Worm (Caenorhabditis elegans) whole organism, young adult: ENCODE measurements around the gene clec-193.
A peak's percentile ranks its signal among the peaks of the same experiment; 100 is the strongest.

ENCODE experiments used
- B0336.3 ChIP-seq: fragments of 200-800 bp; sonication (Bioruptor generic); IDR thresholded peaks from 2 replicates; pipeline ENCODE4 v1.3.6; 2022; ENCODE audit warnings: missing genetic modification characterization, missing compliant biosample characterization
- C06A6.2 ChIP-seq: fragments of 200-800 bp; sonication (Bioruptor generic); conservative IDR thresholded peaks from 2 replicates; pipeline ENCODE4 v1.3.6; 2022; ENCODE audit warnings: missing genetic modification characterization, missing compliant biosample characterization
- D2030.7 ChIP-seq: fragments of 200-800 bp; sonication (Bioruptor generic); IDR thresholded peaks from 2 replicates; pipeline ENCODE4 v1.3.6; 2022; ENCODE audit warnings: missing genetic modification reagents, missing genetic modification characterization, missing compliant biosample characterization
- F49E8.2 ChIP-seq: sonication (generic microtip); optimal IDR thresholded peaks from 3 replicates; lab custom pipeline; 2017; ENCODE audit warnings: missing genetic modification characterization, mild to moderate bottlenecking, missing compliant biosample characterization, antibody characterized with exemption, moderate library complexity; ENCODE audit not compliant: insufficient read depth
- F52B5.7 ChIP-seq: sonication (generic microtip); optimal IDR thresholded peaks from 2 replicates; lab custom pipeline; 2016; ENCODE audit warnings: mild to moderate bottlenecking, missing genetic modification characterization, missing compliant biosample characterization
- K11D2.4 ChIP-seq: fragments of 200-800 bp; sonication (Bioruptor generic); IDR thresholded peaks from 2 replicates; pipeline ENCODE4 v1.3.6; 2022; ENCODE audit warnings: missing genetic modification reagents, missing genetic modification characterization, missing compliant biosample characterization
- T07F8.4 ChIP-seq: sonication (generic microtip); optimal IDR thresholded peaks from 2 replicates; lab custom pipeline; 2016; ENCODE audit warnings: mild to moderate bottlenecking, missing genetic modification characterization, moderate library complexity, missing compliant biosample characterization
- T26A5.8 ChIP-seq: sonication (generic microtip); optimal IDR thresholded peaks from 2 replicates; lab custom pipeline; 2016; ENCODE audit warnings: missing genetic modification characterization, missing compliant biosample characterization
- Y56A3A.18 ChIP-seq: fragments of 200-800 bp; sonication (Bioruptor generic); IDR thresholded peaks from 2 replicates; pipeline ENCODE4 v1.3.6; 2022; ENCODE audit warnings: missing genetic modification reagents, missing genetic modification characterization, missing compliant biosample characterization
- ZK185.1 ChIP-seq: sonication (generic microtip); optimal IDR thresholded peaks from 2 replicates; lab custom pipeline; 2016; ENCODE audit warnings: mild to moderate bottlenecking, missing genetic modification characterization, missing compliant biosample characterization; ENCODE audit not compliant: poor library complexity, severe bottlenecking
- akir-1 ChIP-seq: fragments of 200-800 bp; sonication (Bioruptor generic); optimal IDR thresholded peaks from 2 replicates; lab custom pipeline; 2018; ENCODE audit warnings: mild to moderate bottlenecking, missing genetic modification characterization, moderate library complexity, missing compliant biosample characterization
- atf-7 ChIP-seq: sonication (generic microtip); optimal IDR thresholded peaks from 2 replicates; lab custom pipeline; 2017; ENCODE audit warnings: mild to moderate bottlenecking, missing genetic modification characterization, missing compliant biosample characterization
- athp-1 ChIP-seq: sonication (generic microtip); optimal IDR thresholded peaks from 2 replicates; lab custom pipeline; 2017; ENCODE audit warnings: mild to moderate bottlenecking, missing genetic modification characterization, missing compliant biosample characterization
- attf-3 ChIP-seq: fragments of 200-800 bp; sonication (Bioruptor generic); conservative IDR thresholded peaks from 2 replicates; pipeline ENCODE4 v1.3.6; 2022; ENCODE audit warnings: missing genetic modification reagents, missing genetic modification characterization, missing compliant biosample characterization
- attf-5 ChIP-seq: fragments of 200-800 bp; sonication (Bioruptor generic); optimal IDR thresholded peaks from 2 replicates; lab custom pipeline; 2018; ENCODE audit warnings: mild to moderate bottlenecking, missing genetic modification characterization, missing compliant biosample characterization
- attf-6 ChIP-seq: fragments of 200-800 bp; sonication (Bioruptor generic); IDR thresholded peaks from 2 replicates; pipeline ENCODE4 v1.3.6; 2022; ENCODE audit warnings: missing genetic modification reagents, missing genetic modification characterization, missing compliant biosample characterization
- ceh-58 ChIP-seq: fragments of 200-800 bp; sonication (Bioruptor generic); IDR thresholded peaks from 2 replicates; pipeline ENCODE4 v1.3.6; 2022; ENCODE audit warnings: missing genetic modification characterization, missing compliant biosample characterization
- egrh-3 ChIP-seq: fragments of 200-800 bp; sonication (Bioruptor generic); IDR thresholded peaks from 2 replicates; pipeline ENCODE4 v1.3.6; 2022; ENCODE audit warnings: missing genetic modification reagents, missing genetic modification characterization, missing compliant biosample characterization
- hmg-20 ChIP-seq: fragments of 200-800 bp; sonication (Bioruptor generic); IDR thresholded peaks from 2 replicates; pipeline ENCODE4 v1.3.6; 2022; ENCODE audit warnings: missing genetic modification reagents, missing genetic modification characterization, missing compliant biosample characterization
- hsf-1 ChIP-seq: fragments of 200-800 bp; sonication (Bioruptor generic); IDR thresholded peaks from 2 replicates; pipeline ENCODE4 v1.3.6; 2022; ENCODE audit warnings: missing genetic modification reagents, missing genetic modification characterization, missing compliant biosample characterization
- lin-26 ChIP-seq: fragments of 200-800 bp; sonication (Bioruptor generic); IDR thresholded peaks from 2 replicates; pipeline ENCODE4 v1.3.6; 2022; ENCODE audit warnings: missing genetic modification reagents, missing genetic modification characterization, missing compliant biosample characterization
- lin-35 ChIP-seq, 3 experiments: fragments of 150-350 bp in 2 of 3; sonication (generic microtip) in 1 of 3; optimal IDR thresholded peaks; 2 replicates each; lab custom pipeline; 2014 to 2018; ENCODE audit warnings: missing biosample characterization in 3 of 3, missing genetic modification characterization in 3 of 3, missing genetic modification reagents in 3 of 3
- lin-40 ChIP-seq: sonication (generic microtip); optimal IDR thresholded peaks from 2 replicates; lab custom pipeline; 2016; ENCODE audit warnings: missing genetic modification characterization, mild to moderate bottlenecking, missing compliant biosample characterization, missing genotype, missing genetic modification reagents
- madf-10 ChIP-seq: sonication (generic microtip); optimal IDR thresholded peaks from 2 replicates; lab custom pipeline; 2016; ENCODE audit warnings: mild to moderate bottlenecking, missing genetic modification characterization, missing compliant biosample characterization
- nfya-2 ChIP-seq: fragments of 200-800 bp; sonication (Bioruptor generic); IDR thresholded peaks from 2 replicates; pipeline ENCODE4 v1.3.6; 2022; ENCODE audit warnings: missing genetic modification reagents, missing genetic modification characterization, missing compliant biosample characterization
- nfyb-1 ChIP-seq: fragments of 200-800 bp; sonication (Bioruptor generic); IDR thresholded peaks from 2 replicates; pipeline ENCODE4 v1.3.6; 2022; ENCODE audit warnings: missing genetic modification reagents, missing genetic modification characterization, missing compliant biosample characterization
- nhr-120 ChIP-seq: fragments of 200-800 bp; sonication (Bioruptor generic); IDR thresholded peaks from 2 replicates; pipeline ENCODE4 v1.3.6; 2022; ENCODE audit warnings: missing genetic modification characterization, missing compliant biosample characterization
- nhr-90 ChIP-seq: sonication (generic microtip); optimal IDR thresholded peaks from 2 replicates; lab custom pipeline; 2016; ENCODE audit warnings: missing genotype, mild to moderate bottlenecking, missing genetic modification characterization, missing compliant biosample characterization
- rec-8 ChIP-seq, 2 experiments: sonication (generic microtip); optimal IDR thresholded peaks; 2 replicates each; lab custom pipeline; 2016; ENCODE audit warnings: mild to moderate bottlenecking in 2 of 2, missing genetic modification characterization in 2 of 2, missing genetic modification reagents in 2 of 2, missing genotype in 2 of 2, missing biosample characterization in 1 of 2, missing compliant biosample characterization in 1 of 2, moderate library complexity in 1 of 2
- rpc-1 ChIP-seq, 2 experiments: fragments of 150-350 bp in 1 of 2; sonication (generic microtip) in 1 of 2; optimal IDR thresholded peaks; 2 replicates each; lab custom pipeline; 2014 to 2018; ENCODE audit warnings: missing biosample characterization in 1 of 2, missing genetic modification characterization in 1 of 2, missing genetic modification reagents in 1 of 2, missing genotype in 1 of 2
- sdz-38 ChIP-seq: sonication (generic microtip); optimal IDR thresholded peaks from 2 replicates; lab custom pipeline; 2016; ENCODE audit warnings: missing genotype, missing genetic modification characterization, missing compliant biosample characterization
- snpc-1.1 ChIP-seq: sonication (generic microtip); optimal IDR thresholded peaks from 2 replicates; lab custom pipeline; 2017; ENCODE audit warnings: missing genetic modification characterization, mild to moderate bottlenecking, missing compliant biosample characterization, antibody characterized with exemption, moderate library complexity, missing genotype, missing genetic modification reagents; ENCODE audit not compliant: insufficient read depth
- snpc-1.3 ChIP-seq: sonication (generic microtip); optimal IDR thresholded peaks from 2 replicates; lab custom pipeline; 2017; ENCODE audit warnings: missing genetic modification characterization, mild to moderate bottlenecking, missing compliant biosample characterization, antibody characterized with exemption, moderate library complexity, missing genotype, missing genetic modification reagents; ENCODE audit not compliant: insufficient read depth
- snpc-3.4 ChIP-seq: sonication (generic microtip); optimal IDR thresholded peaks from 2 replicates; lab custom pipeline; 2017; ENCODE audit warnings: missing genetic modification characterization, mild to moderate bottlenecking, missing compliant biosample characterization, antibody characterized with exemption, moderate library complexity, missing genotype, missing genetic modification reagents
- snpc-4 ChIP-seq, 5 experiments: fragments of 150-350 bp in 1 of 5; sonication (generic microtip) in 4 of 5; optimal IDR thresholded peaks; 2 replicates each; lab custom pipeline; 2014 to 2018; ENCODE audit warnings: missing genetic modification characterization in 5 of 5, missing biosample characterization in 3 of 5, antibody characterized with exemption in 2 of 5, mild to moderate bottlenecking in 2 of 5, missing compliant biosample characterization in 2 of 5, missing genotype in 2 of 5, moderate library complexity in 2 of 5, missing genetic modification reagents in 1 of 5
- tbp1 ChIP-seq: fragments of 200-800 bp; sonication (Bioruptor generic); optimal IDR thresholded peaks from 2 replicates; lab custom pipeline; 2018; ENCODE audit warnings: mild to moderate bottlenecking, missing genetic modification characterization, missing compliant biosample characterization
- unc-130 ChIP-seq: sonication (generic microtip); optimal IDR thresholded peaks from 2 replicates; lab custom pipeline; 2016; ENCODE audit warnings: missing genetic modification reagents, missing genetic modification characterization, missing compliant biosample characterization
- xnd-1 ChIP-seq: sonication (generic microtip); optimal IDR thresholded peaks from 2 replicates; lab custom pipeline; 2016; ENCODE audit warnings: missing genotype, missing genetic modification reagents, missing genetic modification characterization, missing compliant biosample characterization
- zfh-2 ChIP-seq: fragments of 200-800 bp; sonication (Bioruptor generic); conservative IDR thresholded peaks from 2 replicates; pipeline ENCODE4 v1.3.6; 2022; ENCODE audit warnings: missing genetic modification reagents, missing genetic modification characterization, missing compliant biosample characterization
- ztf-18 ChIP-seq: sonication (generic microtip); optimal IDR thresholded peaks from 2 replicates; lab custom pipeline; 2016; ENCODE audit warnings: missing genotype, mild to moderate bottlenecking, missing genetic modification characterization, missing compliant biosample characterization
- ztf-25 ChIP-seq: fragments of 200-800 bp; sonication (Bioruptor generic); IDR thresholded peaks from 2 replicates; pipeline ENCODE4 v1.3.6; 2022; ENCODE audit warnings: missing genetic modification reagents, missing genetic modification characterization, missing compliant biosample characterization

clec-193 gene

ce11 chrIV:16778644-16779043 lies 27.6 kb downstream of the clec-193 start:
- TF ChIP-seq zfh-2 (GFP tag; lab: Robert Waterston, UW) (peak; percentile 66; the same call in 1 of the 2 replicates), egrh-3 (GFP tag; lab: Robert Waterston, UW) (peak; percentile 42; the same call in 1 of the 2 replicates), B0336.3 (GFP tag; lab: Robert Waterston, UW) (no peak)

DNA sequence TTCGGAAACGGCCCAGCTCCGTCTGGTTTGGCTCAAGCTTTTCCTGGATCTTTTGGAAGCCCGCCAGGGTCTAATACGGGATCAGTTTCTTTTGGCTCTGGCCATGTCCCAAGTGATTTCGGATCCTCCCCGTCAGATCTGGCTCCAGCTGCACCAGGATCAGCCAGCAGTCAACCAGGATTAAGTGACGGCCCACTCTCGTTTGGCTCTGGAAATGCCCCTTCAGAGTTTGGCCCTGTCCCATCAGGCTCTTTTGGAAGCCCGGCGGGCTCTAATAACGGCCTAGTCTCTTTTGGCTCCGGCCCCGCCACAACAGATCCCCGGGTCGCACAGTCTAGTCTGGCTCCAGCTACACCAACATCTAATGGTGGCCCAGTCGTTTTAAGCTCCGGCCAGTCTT lies 28.5 kb downstream of the clec-193 start:
- no peak for TF ChIP-seq xnd-1 (tag; lab: Kevin White, UChicago)
- no peak for TF ChIP-seq snpc-1.3
- no peak for TF ChIP-seq D2030.7 (GFP tag; lab: Robert Waterston, UW)
- no peak for TF ChIP-seq nfya-2
- no peak for TF ChIP-seq B0336.3 (GFP tag; lab: Robert Waterston, UW)
- peak; percentile 71 for TF ChIP-seq zfh-2 (GFP tag; lab: Robert Waterston, UW)
- 0 out of 2 replicates have a peak, but pooled peaks have one; percentile 7 for TF ChIP-seq ceh-58 (GFP tag; lab: Robert Waterston, UW)
- TF ChIP-seq egrh-3 (GFP tag; lab: Robert Waterston, UW) = 0 out of 2 replicates have a peak, but pooled peaks have one; percentile 9
- no peak for TF ChIP-seq F49E8.2 (tag; lab: Kevin White, UChicago)
- TF ChIP-seq snpc-1.1 (tag; lab: Kevin White, UChicago) = no peak
- no peak for TF ChIP-seq C06A6.2
- 0 out of 2 replicates have a peak, but pooled peaks have one; percentile 28 for TF ChIP-seq ztf-25
- TF ChIP-seq attf-6 = no peak

ce11 chrIV:16776915-16777314 lies 29.3 kb downstream of the clec-193 start:
- no peak for TF ChIP-seq K11D2.4
- TF ChIP-seq rpc-1 (optimal IDR thresholded peaks at IDR 0.05; lab: Kevin White, UChicago) = no peak
- no peak for TF ChIP-seq rpc-1 (tag; optimal IDR thresholded peaks at IDR 0.05; lab: Kevin White, UChicago)
- no peak for TF ChIP-seq ZK185.1 (tag; lab: Kevin White, UChicago)
- no peak for TF ChIP-seq sdz-38 (tag; lab: Kevin White, UChicago)
- no peak for TF ChIP-seq snpc-1.3
- TF ChIP-seq F52B5.7 (tag; lab: Kevin White, UChicago) = no peak
- no peak for TF ChIP-seq lin-35 (GFP tag; optimal IDR thresholded peaks at IDR 0.05; lab: Kevin White, UChicago)
- TF ChIP-seq ztf-25 = no peak
- no peak for TF ChIP-seq unc-130 (GFP tag; lab: Kevin White, UChicago)
- no peak for TF ChIP-seq lin-26
- no peak for TF ChIP-seq nfyb-1 (GFP tag; lab: Robert Waterston, UW)

- no peak for TF ChIP-seq lin-40 (tag; lab: Kevin White, UChicago)
- TF ChIP-seq hsf-1 (GFP tag; lab: Robert Waterston, UW) = no peak
- TF ChIP-seq rec-8 (tag; optimal IDR thresholded peaks at IDR 0.05; lab: Kevin White, UChicago) = peak; percentile 47 to 72
- peak; percentile 51 for TF ChIP-seq ztf-18 (tag; lab: Kevin White, UChicago)
- peak; percentile 87 for TF ChIP-seq snpc-3.4 (tag; lab: Kevin White, UChicago)
- peak in 1 of 3 experiments; percentile 49 for TF ChIP-seq lin-35 (GFP tag; optimal IDR thresholded peaks at IDR 0.05; lab: Kevin White, UChicago)
- no peak for TF ChIP-seq akir-1 (GFP tag; lab: Kevin White, UChicago)
- 0 out of 2 replicates have a peak, but pooled peaks have one; percentile 41 for TF ChIP-seq Y56A3A.18 (GFP tag; lab: Robert Waterston, UW)
- TF ChIP-seq atf-7 (tag; lab: Kevin White, UChicago) = no peak
- peak; percentile 58 for TF ChIP-seq madf-10
- 0 out of 2 replicates have a peak, but pooled peaks have one; percentile 41 for TF ChIP-seq nhr-120 (GFP tag; lab: Robert Waterston, UW)
- peak; percentile 91 for TF ChIP-seq snpc-4 (GFP tag; optimal IDR thresholded peaks at IDR 0.05; lab: Kevin White, UChicago)
- peak; percentile 38 to 97 (median 96) for TF ChIP-seq snpc-4 (tag; optimal IDR thresholded peaks at IDR 0.05; lab: Kevin White, UChicago)
- no peak for TF ChIP-seq nfyb-1 (GFP tag; lab: Robert Waterston, UW)
- no peak for TF ChIP-seq hmg-20 (GFP tag; lab: Robert Waterston, UW)
- TF ChIP-seq tbp1 = peak; percentile 99
- TF ChIP-seq ztf-25 = peak; percentile 70; the same call in 1 of the 2 replicates
- TF ChIP-seq attf-3 (GFP tag; lab: Robert Waterston, UW) = peak; percentile 21; the same call in 1 of the 2 replicates
- peak; percentile 77 for TF ChIP-seq snpc-1.3
- no peak for TF ChIP-seq T26A5.8 (tag; lab: Kevin White, UChicago)
- TF ChIP-seq athp-1 (tag; lab: Kevin White, UChicago) = peak; percentile 17
- peak; percentile 37 for TF ChIP-seq T07F8.4 (tag; lab: Kevin White, UChicago)
- TF ChIP-seq attf-5 (GFP tag; lab: Kevin White, UChicago) = peak; percentile 30
- TF ChIP-seq nhr-90 (tag; lab: Kevin White, UChicago) = peak; percentile 86
Measured at ce11 chrIV:16775925-16776324, 30.3 kb downstream of the clec-193 start.
